Worm (Caenorhabditis elegans) whole organism, L1 larva: ENCODE results near the gene F38B6.4.

Source experiments
- C04F5.9 ChIP-seq: sonication (generic microtip); optimal IDR thresholded peaks from 2 replicates; lab custom pipeline; 2016; ENCODE audit warnings: missing genetic modification characterization, missing compliant biosample characterization
- C16A3.4 ChIP-seq: fragments of 150-350 bp; optimal IDR thresholded peaks from 2 replicates; lab custom pipeline; 2014; ENCODE audit warnings: missing biosample characterization, missing genetic modification characterization
- F16B12.6 ChIP-seq: fragments of 150-350 bp; optimal IDR thresholded peaks from 2 replicates; lab custom pipeline; 2014; ENCODE audit warnings: missing biosample characterization, missing genetic modification characterization
- ama-1 ChIP-seq: fragments of 150-350 bp; optimal IDR thresholded peaks from 2 replicates; lab custom pipeline; 2014
- blmp-1 ChIP-seq: fragments of 150-350 bp; optimal IDR thresholded peaks from 2 replicates; lab custom pipeline; 2014; ENCODE audit warnings: missing biosample characterization, missing genetic modification characterization
- ceh-88 ChIP-seq: fragments of 200-800 bp; sonication (Bioruptor generic); IDR thresholded peaks from 2 replicates; pipeline ENCODE4 v1.3.6; 2022; ENCODE audit warnings: missing genetic modification characterization, missing compliant biosample characterization
- elt-2 ChIP-seq: sonication (generic microtip); optimal IDR thresholded peaks from 2 replicates; lab custom pipeline; 2016; ENCODE audit warnings: missing genetic modification characterization, mild to moderate bottlenecking, inconsistent platforms, missing compliant biosample characterization, missing genetic modification reagents
- elt-3 ChIP-seq, 6 experiments: fragments of 150-350 bp in 1 of 6; sonication (generic microtip); optimal IDR thresholded peaks; 2 replicates each; lab custom pipeline; 2017 to 2018; ENCODE audit warnings: missing biosample characterization in 6 of 6, missing genetic modification characterization in 6 of 6, inconsistent platforms in 1 of 6
- fkh-4 ChIP-seq: sonication (generic microtip); optimal IDR thresholded peaks from 2 replicates; lab custom pipeline; 2016; ENCODE audit warnings: missing compliant biosample characterization, missing genetic modification characterization, borderline replicate concordance
- hlh-4 ChIP-seq: sonication (generic microtip); optimal IDR thresholded peaks from 2 replicates; lab custom pipeline; 2016; ENCODE audit warnings: mild to moderate bottlenecking, missing genetic modification characterization, missing compliant biosample characterization
- isw-1 ChIP-seq: fragments of 200-800 bp; sonication (Bioruptor generic); IDR thresholded peaks from 2 replicates; pipeline ENCODE4 v1.3.6; 2022; ENCODE audit warnings: missing genetic modification characterization, missing compliant biosample characterization
- lin-14 ChIP-seq: fragments of 200-800 bp; sonication (Bioruptor generic); optimal IDR thresholded peaks from 2 replicates; lab custom pipeline; 2018; ENCODE audit warnings: mild to moderate bottlenecking, missing genetic modification characterization, moderate library complexity, missing compliant biosample characterization
- lin-35 ChIP-seq, 2 experiments: fragments of 150-350 bp; optimal IDR thresholded peaks; 2 replicates each; lab custom pipeline; 2014; ENCODE audit warnings: missing biosample characterization in 2 of 2, missing genetic modification characterization in 2 of 2, missing genetic modification reagents in 2 of 2
- mep-1 ChIP-seq: fragments of 150-350 bp; optimal IDR thresholded peaks from 2 replicates; lab custom pipeline; 2014; ENCODE audit warnings: missing biosample characterization, missing genetic modification characterization
- nhr-47 ChIP-seq: sonication (generic microtip); optimal IDR thresholded peaks from 2 replicates; lab custom pipeline; 2016; ENCODE audit warnings: mild to moderate bottlenecking, missing genetic modification characterization, moderate library complexity, missing compliant biosample characterization
- nhr-71 ChIP-seq: sonication (generic microtip); optimal IDR thresholded peaks from 2 replicates; lab custom pipeline; 2016; ENCODE audit warnings: mild to moderate bottlenecking, missing genetic modification characterization, moderate library complexity, missing compliant biosample characterization
- nhr-76 ChIP-seq: sonication (generic microtip); optimal IDR thresholded peaks from 2 replicates; lab custom pipeline; 2017; ENCODE audit warnings: missing biosample characterization, missing genetic modification characterization
- nhr-85 ChIP-seq: sonication (generic microtip); peaks from one replicate; lab custom pipeline; 2016; ENCODE audit warnings: missing genetic modification characterization, inconsistent platforms, missing compliant biosample characterization
- pax-3 ChIP-seq: fragments of 200-800 bp; sonication (Bioruptor generic); optimal IDR thresholded peaks from 2 replicates; lab custom pipeline; 2018; ENCODE audit warnings: mild to moderate bottlenecking, missing genetic modification characterization, moderate library complexity, missing compliant biosample characterization
- snpc-4 ChIP-seq: fragments of 150-350 bp; optimal IDR thresholded peaks from 2 replicates; lab custom pipeline; 2014; ENCODE audit warnings: missing biosample characterization, missing genetic modification characterization
- snu-23 ChIP-seq: sonication (generic microtip); optimal IDR thresholded peaks from 2 replicates; lab custom pipeline; 2016; ENCODE audit warnings: missing genetic modification characterization, missing compliant biosample characterization
- sptf-1 ChIP-seq: fragments of 150-350 bp; optimal IDR thresholded peaks from 2 replicates; lab custom pipeline; 2014; ENCODE audit warnings: missing biosample characterization, missing genetic modification characterization
- sup-37 ChIP-seq: fragments of 200-800 bp; sonication (Bioruptor generic); optimal IDR thresholded peaks from 2 replicates; lab custom pipeline; 2018; ENCODE audit warnings: mild to moderate bottlenecking, missing genetic modification characterization, missing compliant biosample characterization
- swsn-7 ChIP-seq: sonication (generic microtip); optimal IDR thresholded peaks from 2 replicates; lab custom pipeline; 2016; ENCODE audit warnings: missing genetic modification characterization, missing compliant biosample characterization
- tbx-2 ChIP-seq: sonication (generic microtip); optimal IDR thresholded peaks from 2 replicates; lab custom pipeline; 2016; ENCODE audit warnings: missing genetic modification characterization, missing compliant biosample characterization
- tlp-1 ChIP-seq: fragments of 150-350 bp; optimal IDR thresholded peaks from 2 replicates; lab custom pipeline; 2014; ENCODE audit warnings: missing biosample characterization, missing genetic modification characterization

Gene F38B6.4

ce11 chrX:6728820-6729396 is 54.2 kb downstream of the F38B6.4 start:
- TF ChIP-seq isw-1 (GFP tag; lab: Robert Waterston, UW) (no peak), C16A3.4 (tag; lab: Kevin White, UChicago) (no peak), lin-14 (GFP tag; lab: Kevin White, UChicago) (peak; percentile 51), nhr-76 (tag; lab: Kevin White, UChicago) (no peak), fkh-4 (tag; lab: Kevin White, UChicago) (no peak), elt-3 (tag; optimal IDR thresholded peaks at IDR 0.05; lab: Kevin White, UChicago) (peak in 2 of 6 experiments; percentile 12 to 38), tlp-1 (tag; lab: Kevin White, UChicago) (no peak), nhr-85 (tag; lab: Kevin White, UChicago) (peak; percentile 54), F16B12.6 (tag; lab: Kevin White, UChicago) (no peak), sup-37 (GFP tag; lab: Kevin White, UChicago) (no peak), snpc-4 (tag; lab: Kevin White, UChicago) (no peak), swsn-7 (tag; lab: Kevin White, UChicago) (no peak), C04F5.9 (no peak), tbx-2 (no peak), mep-1 (peak; percentile 6), ama-1 (no peak), elt-2 (peak; percentile 28), hlh-4 (tag; lab: Kevin White, UChicago) (no peak), nhr-47 (tag; lab: Kevin White, UChicago) (no peak), nhr-71 (peak; percentile 3), blmp-1 (tag; lab: Kevin White, UChicago) (peak; percentile 0), snu-23 (no peak), lin-35 (GFP tag; optimal IDR thresholded peaks at IDR 0.05; lab: Kevin White, UChicago) (peak in 1 of 2 experiments; percentile 30), pax-3 (no peak), ceh-88 (GFP tag; lab: Robert Waterston, UW) (no peak), sptf-1 (no peak)
- TF ChIP-seq, all 84 proteins: peak for 8
